Worm (Caenorhabditis elegans): ENCODE data around the gene F26F2.11.

ce11 chrV:20600704-20601103 is 5.2 kb upstream of the F26F2.11 start:
- TF ChIP-seq unc-62 (GFP tag; optimal IDR thresholded peaks at IDR 0.05), result no peak
- no peak for TF ChIP-seq ama-1 (optimal IDR thresholded peaks at IDR 0.05)
- TF ChIP-seq unc-55 (GFP tag; optimal IDR thresholded peaks at IDR 0.05), result no peak
- TF ChIP-seq ZK546.5 (tag; optimal IDR thresholded peaks at IDR 0.05), result no peak
- no peak for TF ChIP-seq nhr-129 (tag; optimal IDR thresholded peaks at IDR 0.05)
- no peak for TF ChIP-seq aly-2 (tag; optimal IDR thresholded peaks at IDR 0.05)

Measured in whole organism, L2 larva.